Fruit fly (Drosophila melanogaster) whole organism, embryonic: ENCODE data around the gene ZIPIC.
A peak's percentile ranks its signal among the peaks of the same experiment; 100 is the strongest.

Experiments
- Atf-2 ChIP-seq: fragments of 200-800 bp; sonication (Bioruptor generic); optimal IDR thresholded peaks from 2 replicates; lab custom pipeline; 2016; ENCODE audit warnings: missing biosample characterization, missing genetic modification characterization
- Atf3 ChIP-seq: fragments of 200-800 bp; sonication (Bioruptor generic); optimal IDR thresholded peaks from 3 replicates; lab custom pipeline; 2016; ENCODE audit warnings: missing biosample characterization, missing genetic modification characterization
- CG10565 ChIP-seq: fragments of 200-800 bp; sonication (Bioruptor generic); optimal IDR thresholded peaks from 3 replicates; lab custom pipeline; 2016; ENCODE audit warnings: missing biosample characterization, mild to moderate bottlenecking, missing genetic modification characterization
- CG12391 ChIP-seq: fragments of 200-800 bp; sonication (Bioruptor generic); optimal IDR thresholded peaks from 3 replicates; lab custom pipeline; 2018; ENCODE audit warnings: missing biosample characterization, mild to moderate bottlenecking, missing genetic modification characterization, moderate library complexity
- CG14014 ChIP-seq: fragments of 200-800 bp; sonication (Bioruptor generic); IDR thresholded peaks from 2 replicates; pipeline ENCODE4 v1.3.6; 2022; ENCODE audit warnings: missing biosample characterization, missing genetic modification characterization
- CG15073 ChIP-seq: fragments of 200-800 bp; sonication (Bioruptor generic); optimal IDR thresholded peaks from 2 replicates; lab custom pipeline; 2016; ENCODE audit warnings: missing biosample characterization, missing genetic modification characterization
- CG16815 ChIP-seq: fragments of 200-800 bp; sonication (Bioruptor generic); optimal IDR thresholded peaks from 3 replicates; lab custom pipeline; 2017; ENCODE audit warnings: missing biosample characterization, mild to moderate bottlenecking, missing genetic modification characterization
- CG17829 ChIP-seq: fragments of 200-800 bp; optimal IDR thresholded peaks from 2 replicates; lab custom pipeline; 2019; ENCODE audit warnings: missing biosample characterization, mild to moderate bottlenecking, missing genetic modification characterization, moderate library complexity
- CG2120 ChIP-seq: fragments of 200-800 bp; sonication (Bioruptor generic); optimal IDR thresholded peaks from 3 replicates; lab custom pipeline; 2016; ENCODE audit warnings: missing biosample characterization, missing genetic modification characterization
- CG33557 ChIP-seq: fragments of 200-800 bp; sonication (Bioruptor generic); optimal IDR thresholded peaks from 2 replicates; lab custom pipeline; 2019; ENCODE audit warnings: missing biosample characterization, mild to moderate bottlenecking, missing genetic modification characterization, moderate library complexity
- CG5953 ChIP-seq: fragments of 200-800 bp; sonication (Bioruptor generic); IDR thresholded peaks from 2 replicates; pipeline ENCODE4 v1.3.6; 2022; ENCODE audit warnings: missing biosample characterization, missing genetic modification characterization
- CG6254 ChIP-seq: fragments of 200-800 bp; sonication (Bioruptor generic); optimal IDR thresholded peaks from 3 replicates; lab custom pipeline; 2017; ENCODE audit warnings: mild to moderate bottlenecking, missing biosample characterization, missing genetic modification reagents, missing genetic modification characterization
- CG6272 ChIP-seq: fragments of 200-800 bp; sonication (Bioruptor generic); IDR thresholded peaks from 2 replicates; pipeline ENCODE4 v1.3.6; 2022; ENCODE audit warnings: missing biosample characterization, missing genetic modification characterization
- CG6654 ChIP-seq: fragments of 200-800 bp; sonication (Bioruptor generic); optimal IDR thresholded peaks from 2 replicates; lab custom pipeline; 2017; ENCODE audit warnings: missing biosample characterization, mild to moderate bottlenecking, missing genetic modification characterization
- CoRest ChIP-seq: fragments of 200-800 bp; sonication (Bioruptor generic); optimal IDR thresholded peaks from 3 replicates; lab custom pipeline; 2018; ENCODE audit warnings: missing biosample characterization, mild to moderate bottlenecking, missing genetic modification characterization, moderate library complexity
- D19A ChIP-seq: fragments of 200-800 bp; optimal IDR thresholded peaks from 3 replicates; lab custom pipeline; 2019; ENCODE audit warnings: missing biosample characterization, mild to moderate bottlenecking, missing genetic modification characterization, moderate library complexity
- Dad ChIP-seq: fragments of 200-800 bp; sonication (Bioruptor generic); optimal IDR thresholded peaks from 3 replicates; lab custom pipeline; 2016; ENCODE audit warnings: missing biosample characterization, missing genetic modification characterization
- Fer2 ChIP-seq: fragments of 200-800 bp; sonication (Bioruptor generic); optimal IDR thresholded peaks from 2 replicates; lab custom pipeline; 2018; ENCODE audit warnings: missing biosample characterization, mild to moderate bottlenecking, missing genetic modification characterization, moderate library complexity
- HLH3B ChIP-seq: fragments of 200-800 bp; sonication (Bioruptor generic); IDR thresholded peaks from 2 replicates; pipeline ENCODE4 v1.3.6; 2022; ENCODE audit warnings: missing biosample characterization, missing genetic modification characterization
- Meics ChIP-seq: fragments of 200-800 bp; sonication (Bioruptor generic); optimal IDR thresholded peaks from 2 replicates; lab custom pipeline; 2017; ENCODE audit warnings: missing biosample characterization, mild to moderate bottlenecking, missing genetic modification characterization
- Oaz ChIP-seq: fragments of 200-800 bp; sonication (Bioruptor generic); IDR thresholded peaks from 2 replicates; pipeline ENCODE4 v1.3.6; 2022; ENCODE audit warnings: missing biosample characterization, missing genetic modification characterization
- Oli ChIP-seq: fragments of 200-800 bp; sonication (Bioruptor generic); optimal IDR thresholded peaks from 2 replicates; lab custom pipeline; 2018; ENCODE audit warnings: missing biosample characterization, mild to moderate bottlenecking, missing genetic modification characterization, moderate library complexity
- Rx ChIP-seq: fragments of 200-800 bp; sonication (Bioruptor generic); IDR thresholded peaks from 2 replicates; pipeline ENCODE4 v1.3.6; 2022; ENCODE audit warnings: missing biosample characterization, missing genetic modification characterization
- Sry-β ChIP-seq: fragments of 200-800 bp; sonication (Bioruptor generic); optimal IDR thresholded peaks from 2 replicates; lab custom pipeline; 2018; ENCODE audit warnings: missing biosample characterization, mild to moderate bottlenecking, missing genetic modification characterization, moderate library complexity
- Sry-δ ChIP-seq: fragments of 200-800 bp; sonication (Bioruptor generic); optimal IDR thresholded peaks from 2 replicates; lab custom pipeline; 2016; ENCODE audit warnings: missing biosample characterization, missing genetic modification characterization
- Ssrp ChIP-seq: fragments of 200-800 bp; sonication (Bioruptor generic); optimal IDR thresholded peaks from 2 replicates; lab custom pipeline; 2018; ENCODE audit warnings: missing biosample characterization, mild to moderate bottlenecking, missing genetic modification characterization, moderate library complexity
- Stat92E ChIP-seq, 3 experiments: fragments of >200 bp in 2 of 3; fragments of 200-800 bp in 1 of 3; sonication (Bioruptor generic) in 1 of 3; optimal IDR thresholded peaks; 2 replicates each; lab custom pipeline; 2017 to 2019; ENCODE audit warnings: missing biosample characterization in 3 of 3, missing genetic modification characterization in 3 of 3, mild to moderate bottlenecking in 1 of 3, moderate library complexity in 1 of 3
- Trl ChIP-seq, 3 experiments: fragments of >200 bp in 2 of 3; fragments of 200-800 bp in 1 of 3; sonication (Bioruptor generic) in 1 of 3; optimal IDR thresholded peaks; 2 replicates in 1 of 3; 3 replicates in 2 of 3; lab custom pipeline; 2016 to 2017; ENCODE audit warnings: missing biosample characterization in 1 of 3, missing genetic modification characterization in 1 of 3
- YL-1 ChIP-seq: fragments of 200-800 bp; sonication (Bioruptor generic); optimal IDR thresholded peaks from 3 replicates; lab custom pipeline; 2017; ENCODE audit warnings: missing biosample characterization, mild to moderate bottlenecking, missing genetic modification characterization
- ab ChIP-seq: fragments of 200-800 bp; sonication (Bioruptor generic); optimal IDR thresholded peaks from 2 replicates; lab custom pipeline; 2016; ENCODE audit warnings: missing biosample characterization, missing genetic modification characterization
- ato ChIP-seq: fragments of 200-800 bp; sonication (Bioruptor generic); IDR thresholded peaks from 2 replicates; pipeline ENCODE4 v1.3.6; 2022; ENCODE audit warnings: missing biosample characterization, missing genetic modification characterization; ENCODE audit not compliant: partially characterized antibody
- bigmax ChIP-seq: fragments of 200-800 bp; sonication (Bioruptor generic); optimal IDR thresholded peaks from 2 replicates; lab custom pipeline; 2018; ENCODE audit warnings: missing biosample characterization, mild to moderate bottlenecking, missing genetic modification characterization
- btn ChIP-seq: fragments of 200-800 bp; sonication (Bioruptor generic); optimal IDR thresholded peaks from 2 replicates; lab custom pipeline; 2016; ENCODE audit warnings: missing biosample characterization, missing genetic modification characterization
- croc ChIP-seq: fragments of 200-800 bp; sonication (Bioruptor generic); conservative IDR thresholded peaks from 3 replicates; pipeline ENCODE4 v1.3.6; 2022; ENCODE audit warnings: missing biosample characterization, missing genetic modification characterization
- fd96Cb ChIP-seq: fragments of 200-800 bp; sonication (Bioruptor generic); optimal IDR thresholded peaks from 2 replicates; lab custom pipeline; 2018; ENCODE audit warnings: missing biosample characterization, mild to moderate bottlenecking, missing genetic modification characterization, moderate library complexity
- gem ChIP-seq: fragments of 200-800 bp; sonication (Bioruptor generic); optimal IDR thresholded peaks from 2 replicates; lab custom pipeline; 2019; ENCODE audit warnings: missing biosample characterization, mild to moderate bottlenecking, missing genetic modification characterization, moderate library complexity
- gsb ChIP-seq: fragments of 200-800 bp; sonication (Bioruptor generic); IDR thresholded peaks from 2 replicates; pipeline ENCODE4 v1.3.6; 2022; ENCODE audit warnings: missing biosample characterization, missing genetic modification characterization
- kay ChIP-seq: fragments of 200-800 bp; sonication (Bioruptor generic); optimal IDR thresholded peaks from 2 replicates; lab custom pipeline; 2016; ENCODE audit warnings: missing biosample characterization, missing genetic modification characterization
- klu ChIP-seq: fragments of 200-800 bp; sonication (Bioruptor generic); IDR thresholded peaks from 2 replicates; pipeline ENCODE4 v1.3.6; 2022; ENCODE audit warnings: missing biosample characterization, missing genetic modification characterization
- mirr ChIP-seq: fragments of 200-800 bp; sonication (Bioruptor generic); optimal IDR thresholded peaks from 3 replicates; lab custom pipeline; 2018; ENCODE audit warnings: missing biosample characterization, mild to moderate bottlenecking, missing genetic modification characterization
- nerfin-1 ChIP-seq: fragments of 200-800 bp; sonication (Bioruptor generic); optimal IDR thresholded peaks from 3 replicates; lab custom pipeline; 2019; ENCODE audit warnings: missing biosample characterization, mild to moderate bottlenecking, missing genetic modification characterization, moderate library complexity
- nom ChIP-seq: fragments of 200-800 bp; sonication (Bioruptor generic); optimal IDR thresholded peaks from 2 replicates; lab custom pipeline; 2017; ENCODE audit warnings: missing biosample characterization, missing genetic modification characterization, mild to moderate bottlenecking, moderate library complexity, missing genetic modification reagents
- prd ChIP-seq, 3 experiments: fragments of >200 bp in 2 of 3; fragments of 200-800 bp in 1 of 3; sonication (Bioruptor generic) in 1 of 3; optimal IDR thresholded peaks in 2 of 3; IDR thresholded peaks in 1 of 3; 2 replicates in 2 of 3; 3 replicates in 1 of 3; pipeline versions ENCODE4 v1.3.6 to Lab custom; 2017 to 2022; ENCODE audit warnings: missing biosample characterization in 1 of 3, missing genetic modification characterization in 1 of 3
- sna ChIP-seq: fragments of 200-800 bp; sonication (Bioruptor generic); IDR thresholded peaks from 2 replicates; pipeline ENCODE4 v1.3.6; 2022; ENCODE audit warnings: missing biosample characterization, missing genetic modification characterization; ENCODE audit not compliant: partially characterized antibody
- tna ChIP-seq: fragments of 200-800 bp; sonication (Bioruptor generic); IDR thresholded peaks from 2 replicates; pipeline ENCODE4 v1.3.6; 2022; ENCODE audit warnings: missing biosample characterization, missing genetic modification characterization; ENCODE audit not compliant: partially characterized antibody
- unpg ChIP-seq: fragments of 200-800 bp; sonication (Bioruptor generic); optimal IDR thresholded peaks from 3 replicates; lab custom pipeline; 2018; ENCODE audit warnings: missing biosample characterization, mild to moderate bottlenecking, missing genetic modification characterization, moderate library complexity
- zf30C ChIP-seq: fragments of 200-800 bp; sonication (Bioruptor generic); optimal IDR thresholded peaks from 3 replicates; lab custom pipeline; 2018; ENCODE audit warnings: missing biosample characterization, mild to moderate bottlenecking, missing genetic modification characterization

The ZIPIC gene

DNA sequence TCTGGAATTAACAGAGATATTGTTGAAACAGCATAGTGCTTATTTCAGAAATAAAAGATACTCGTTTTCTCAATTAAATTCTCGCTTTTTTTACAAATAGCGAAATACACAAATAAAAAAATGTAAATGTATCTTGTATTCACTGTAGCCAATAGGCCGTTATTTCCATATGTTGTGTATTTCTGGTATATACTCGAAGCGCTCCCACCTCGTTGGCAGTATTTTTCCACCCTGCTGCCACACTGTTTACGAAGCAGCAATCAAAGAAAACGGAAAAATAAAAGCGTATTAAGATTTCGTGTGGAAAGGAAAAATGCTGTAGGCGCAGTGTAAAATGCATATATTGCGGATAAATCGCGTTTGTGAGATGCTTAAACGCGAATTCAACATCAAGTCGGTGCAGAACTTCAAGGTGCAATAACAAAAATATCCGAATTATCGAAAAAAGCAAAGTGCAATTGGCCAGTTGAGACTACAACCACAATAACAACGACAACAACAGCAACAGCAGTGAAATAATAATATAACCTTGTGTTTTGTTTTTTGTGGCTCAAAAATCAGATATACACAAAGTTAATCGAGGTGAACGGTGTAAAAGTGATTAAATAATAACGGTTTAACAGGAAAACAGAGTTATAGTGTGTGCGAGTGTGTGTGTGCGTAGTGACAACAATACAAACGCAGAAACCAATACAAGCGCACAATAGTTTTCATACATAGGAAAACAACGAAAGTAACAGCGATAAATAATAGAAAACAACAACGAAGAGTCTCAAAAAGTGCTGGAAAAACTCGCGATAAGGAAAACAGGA lies 21.6 kb upstream of the ZIPIC start, which contains the start of gene sima (continued):
- TF ChIP-seq bigmax (GFP tag; lab: Kevin White, UChicago) (no peak), CG5953 (no peak), Oaz (GFP tag; lab: Robert Waterston, UW) (no peak), gsb (GFP tag; lab: Robert Waterston, UW) (no peak), Trl (optimal IDR thresholded peaks at IDR 0.05; lab: Kevin White, UChicago) (no peak), Trl (GFP tag; optimal IDR thresholded peaks at IDR 0.05; lab: Kevin White, UChicago) (peak; percentile 35), ato (GFP tag; lab: Robert Waterston, UW) (no peak), CG6272 (GFP tag; lab: Robert Waterston, UW) (no peak), CG2120 (GFP tag; lab: Kevin White, UChicago) (peak; percentile 65), HLH3B (no peak), klu (no peak), CG10565 (GFP tag; lab: Kevin White, UChicago) (no peak), CG6254 (GFP tag; lab: Kevin White, UChicago) (no peak), Oli (no peak), Sry-β (peak; percentile 51), CG16815 (no peak), kay (GFP tag; lab: Kevin White, UChicago) (no peak), prd (optimal IDR thresholded peaks at IDR 0.05; lab: Kevin White, UChicago) (no peak), prd (GFP tag; IDR thresholded peaks at IDR 0.05; lab: Robert Waterston, UW) (peak; percentile 53; the same call in 1 of the 3 replicates), mirr (GFP tag; lab: Kevin White, UChicago) (no peak), CG33557 (GFP tag; lab: Kevin White, UChicago) (no peak), CG17829 (tag; lab: Kevin White, UChicago) (peak; percentile 38), Atf3 (no peak), sna (no peak), CoRest (tag; lab: Kevin White, UChicago) (peak; percentile 46), CG15073 (GFP tag; lab: Kevin White, UChicago) (no peak), unpg (GFP tag; lab: Kevin White, UChicago) (no peak), CG6654 (GFP tag; lab: Kevin White, UChicago) (no peak), Meics (GFP tag; lab: Kevin White, UChicago) (peak; percentile 55), nom (GFP tag; lab: Kevin White, UChicago) (peak; percentile 63), Dad (GFP tag; lab: Kevin White, UChicago) (peak; percentile 14), CG12391 (tag; lab: Kevin White, UChicago) (peak; percentile 38), Ssrp (tag; lab: Kevin White, UChicago) (no peak), Sry-δ (GFP tag; lab: Kevin White, UChicago) (peak; percentile 27), D19A (tag; lab: Kevin White, UChicago) (peak; percentile 75), zf30C (no peak), YL-1 (peak; percentile 46), Stat92E (GFP tag; optimal IDR thresholded peaks at IDR 0.05; lab: Kevin White, UChicago) (peak in 1 of 3 experiments; percentile 22), nerfin-1 (tag; lab: Kevin White, UChicago) (peak; percentile 16), btn (GFP tag; lab: Kevin White, UChicago) (no peak), CG14014 (GFP tag; lab: Robert Waterston, UW) (0 out of 2 replicates have a peak, but pooled peaks have one; percentile 31), Rx (GFP tag; lab: Robert Waterston, UW) (no peak), gem (tag; lab: Kevin White, UChicago) (peak; percentile 27), tna (GFP tag; lab: Robert Waterston, UW) (no peak), croc (GFP tag; lab: Robert Waterston, UW) (no peak), Atf-2 (no peak), fd96Cb (tag; lab: Kevin White, UChicago) (no peak), ab (GFP tag; lab: Kevin White, UChicago) (no peak), Fer2 (tag; lab: Kevin White, UChicago) (no peak)
